Fruit fly (Drosophila melanogaster) whole organism, embryonic: ENCODE results near the gene SPR.
A peak's percentile ranks its signal among the peaks of the same experiment; 100 is the strongest.

Experiments
- Abd-B ChIP-seq: fragments of 200-800 bp; sonication (Bioruptor generic); optimal IDR thresholded peaks from 2 replicates; lab custom pipeline; 2018; ENCODE audit warnings: missing biosample characterization, mild to moderate bottlenecking, missing genetic modification characterization, moderate library complexity
- BtbVII ChIP-seq: fragments of 200-800 bp; sonication (Bioruptor generic); optimal IDR thresholded peaks from 3 replicates; lab custom pipeline; 2017; ENCODE audit warnings: missing biosample characterization, mild to moderate bottlenecking, missing genetic modification characterization
- CG1024 ChIP-seq: fragments of 200-800 bp; sonication (Bioruptor generic); IDR thresholded peaks from 2 replicates; pipeline ENCODE4 v1.3.6; 2022; ENCODE audit warnings: missing biosample characterization, missing genetic modification characterization
- CG12659 ChIP-seq: fragments of 200-800 bp; sonication (Bioruptor generic); optimal IDR thresholded peaks from 3 replicates; lab custom pipeline; 2017; ENCODE audit warnings: mild to moderate bottlenecking, missing biosample characterization, missing genetic modification reagents, missing genetic modification characterization
- CG13287 ChIP-seq: fragments of 200-800 bp; sonication (Bioruptor generic); IDR thresholded peaks from 2 replicates; pipeline ENCODE4 v1.3.6; 2022; ENCODE audit warnings: missing biosample characterization, missing genetic modification characterization; ENCODE audit not compliant: partially characterized antibody
- CG15514 ChIP-seq: fragments of 200-800 bp; sonication (Bioruptor generic); optimal IDR thresholded peaks from 3 replicates; lab custom pipeline; 2017; ENCODE audit warnings: missing biosample characterization, missing genetic modification characterization, mild to moderate bottlenecking, moderate library complexity, missing genetic modification reagents
- CG3281 ChIP-seq: fragments of 200-800 bp; sonication (Bioruptor generic); optimal IDR thresholded peaks from 3 replicates; lab custom pipeline; 2017; ENCODE audit warnings: missing biosample characterization, mild to moderate bottlenecking, missing genetic modification characterization
- CG33557 ChIP-seq: fragments of 200-800 bp; sonication (Bioruptor generic); optimal IDR thresholded peaks from 2 replicates; lab custom pipeline; 2019; ENCODE audit warnings: missing biosample characterization, mild to moderate bottlenecking, missing genetic modification characterization, moderate library complexity
- CG42726 ChIP-seq: fragments of 200-800 bp; sonication (Bioruptor generic); IDR thresholded peaks from 2 replicates; pipeline ENCODE4 v1.3.6; 2022; ENCODE audit warnings: missing biosample characterization, missing genetic modification characterization; ENCODE audit not compliant: partially characterized antibody
- CG4730 ChIP-seq: fragments of 200-800 bp; sonication (Bioruptor generic); IDR thresholded peaks from 2 replicates; pipeline ENCODE4 v1.3.6; 2022; ENCODE audit warnings: missing biosample characterization, missing genetic modification characterization
- CG6254 ChIP-seq: fragments of 200-800 bp; sonication (Bioruptor generic); optimal IDR thresholded peaks from 3 replicates; lab custom pipeline; 2017; ENCODE audit warnings: mild to moderate bottlenecking, missing biosample characterization, missing genetic modification reagents, missing genetic modification characterization
- CG6854 ChIP-seq: fragments of 200-800 bp; sonication (Bioruptor generic); optimal IDR thresholded peaks from 3 replicates; lab custom pipeline; 2017; ENCODE audit warnings: missing biosample characterization, mild to moderate bottlenecking, missing genetic modification characterization
- CG7357 ChIP-seq: fragments of 200-800 bp; sonication (Bioruptor generic); IDR thresholded peaks from 3 replicates; pipeline ENCODE4 v1.3.6; 2022; ENCODE audit warnings: missing biosample characterization, missing genetic modification characterization
- CG7839 ChIP-seq: fragments of 200-800 bp; sonication (Bioruptor generic); optimal IDR thresholded peaks from 3 replicates; lab custom pipeline; 2018; ENCODE audit warnings: missing biosample characterization, mild to moderate bottlenecking, missing genetic modification characterization, moderate library complexity
- CG9797 ChIP-seq: fragments of 200-800 bp; sonication (Bioruptor generic); optimal IDR thresholded peaks from 3 replicates; lab custom pipeline; 2018; ENCODE audit warnings: missing biosample characterization, mild to moderate bottlenecking, missing genetic modification characterization
- CG9817 ChIP-seq: fragments of 200-800 bp; sonication (Bioruptor generic); optimal IDR thresholded peaks from 2 replicates; lab custom pipeline; 2018; ENCODE audit warnings: missing biosample characterization, mild to moderate bottlenecking, missing genetic modification characterization, moderate library complexity
- CkIIα-i1 ChIP-seq: fragments of 200-800 bp; sonication (Bioruptor generic); IDR thresholded peaks from 2 replicates; pipeline ENCODE4 v1.3.6; 2022; ENCODE audit warnings: missing biosample characterization, missing genetic modification characterization
- CoRest ChIP-seq: fragments of 200-800 bp; sonication (Bioruptor generic); optimal IDR thresholded peaks from 3 replicates; lab custom pipeline; 2018; ENCODE audit warnings: missing biosample characterization, mild to moderate bottlenecking, missing genetic modification characterization, moderate library complexity
- Dbx ChIP-seq: fragments of 200-800 bp; sonication (Bioruptor generic); IDR thresholded peaks from 3 replicates; pipeline ENCODE4 v1.3.6; 2022; ENCODE audit warnings: missing biosample characterization, missing genetic modification characterization
- Dp ChIP-seq: fragments of 200-800 bp; sonication (Bioruptor generic); optimal IDR thresholded peaks from 2 replicates; lab custom pipeline; 2018; ENCODE audit warnings: missing biosample characterization, mild to moderate bottlenecking, missing genetic modification characterization, moderate library complexity
- Dref ChIP-seq: fragments of 200-800 bp; sonication (Bioruptor generic); IDR thresholded peaks from 2 replicates; pipeline ENCODE4 v1.3.6; 2022; ENCODE audit warnings: missing biosample characterization, missing genetic modification characterization
- H15 ChIP-seq: fragments of 200-800 bp; sonication (Bioruptor generic); IDR thresholded peaks from 3 replicates; pipeline ENCODE4 v1.3.6; 2022; ENCODE audit warnings: missing biosample characterization, missing genetic modification characterization
- Hmr ChIP-seq: fragments of 200-800 bp; sonication (Bioruptor generic); optimal IDR thresholded peaks from 3 replicates; lab custom pipeline; 2017; ENCODE audit warnings: mild to moderate bottlenecking, missing biosample characterization, missing genetic modification reagents, missing genetic modification characterization
- Hr3 ChIP-seq: fragments of 200-800 bp; sonication (Bioruptor generic); optimal IDR thresholded peaks from 3 replicates; lab custom pipeline; 2016; ENCODE audit warnings: missing biosample characterization, missing genetic modification characterization
- MTF-1 ChIP-seq: fragments of 200-800 bp; sonication (Bioruptor generic); optimal IDR thresholded peaks from 2 replicates; lab custom pipeline; 2018; ENCODE audit warnings: missing biosample characterization, mild to moderate bottlenecking, missing genetic modification characterization, borderline replicate concordance
- Meics ChIP-seq: fragments of 200-800 bp; sonication (Bioruptor generic); optimal IDR thresholded peaks from 2 replicates; lab custom pipeline; 2017; ENCODE audit warnings: missing biosample characterization, mild to moderate bottlenecking, missing genetic modification characterization
- Mes4 ChIP-seq: fragments of 200-800 bp; sonication (Bioruptor generic); optimal IDR thresholded peaks from 2 replicates; lab custom pipeline; 2016; ENCODE audit warnings: missing biosample characterization, missing genetic modification characterization
- NC2β ChIP-seq: fragments of 200-800 bp; sonication (Bioruptor generic); optimal IDR thresholded peaks from 2 replicates; lab custom pipeline; 2016; ENCODE audit warnings: missing biosample characterization, missing genetic modification characterization
- Ravus ChIP-seq: fragments of 200-800 bp; sonication (Bioruptor generic); IDR thresholded peaks from 2 replicates; pipeline ENCODE4 v1.3.6; 2022; ENCODE audit warnings: missing biosample characterization, missing genetic modification characterization
- Xrp1 ChIP-seq: fragments of 200-800 bp; sonication (Bioruptor generic); IDR thresholded peaks from 2 replicates; pipeline ENCODE4 v1.3.6; 2022; ENCODE audit warnings: missing biosample characterization, missing genetic modification characterization
- abd-A ChIP-seq: fragments of 200-800 bp; sonication (Bioruptor generic); optimal IDR thresholded peaks from 3 replicates; lab custom pipeline; 2019; ENCODE audit warnings: missing biosample characterization, mild to moderate bottlenecking, missing genetic modification characterization, moderate library complexity
- ap ChIP-seq: fragments of 200-800 bp; sonication (Bioruptor generic); IDR thresholded peaks from 2 replicates; pipeline ENCODE4 v1.3.6; 2022; ENCODE audit warnings: missing biosample characterization, missing genetic modification characterization
- bigmax ChIP-seq: fragments of 200-800 bp; sonication (Bioruptor generic); optimal IDR thresholded peaks from 2 replicates; lab custom pipeline; 2018; ENCODE audit warnings: missing biosample characterization, mild to moderate bottlenecking, missing genetic modification characterization
- br ChIP-seq: fragments of >200 bp; optimal IDR thresholded peaks from 2 replicates; lab custom pipeline; 2017
- chinmo ChIP-seq: fragments of 200-800 bp; sonication (Bioruptor generic); IDR thresholded peaks from 4 replicates; pipeline ENCODE4 v1.3.6; 2022; ENCODE audit warnings: missing biosample characterization, missing genetic modification characterization; ENCODE audit not compliant: partially characterized antibody
- ci ChIP-seq: fragments of 200-800 bp; sonication (Bioruptor generic); IDR thresholded peaks from 3 replicates; pipeline ENCODE4 v1.3.6; 2022; ENCODE audit warnings: missing biosample characterization, missing genetic modification characterization
- crc ChIP-seq: fragments of 200-800 bp; sonication (Bioruptor generic); optimal IDR thresholded peaks from 2 replicates; lab custom pipeline; 2016; ENCODE audit warnings: missing biosample characterization, missing genetic modification characterization
- crol ChIP-seq: fragments of 200-800 bp; sonication (Bioruptor generic); IDR thresholded peaks from 2 replicates; pipeline ENCODE4 v1.3.6; 2022; ENCODE audit warnings: missing biosample characterization, missing genetic modification characterization
- dysf ChIP-seq: fragments of 200-800 bp; sonication (Bioruptor generic); IDR thresholded peaks from 3 replicates; pipeline ENCODE4 v1.3.6; 2022; ENCODE audit warnings: missing biosample characterization, missing genetic modification characterization
- grau ChIP-seq: fragments of 200-800 bp; optimal IDR thresholded peaks from 3 replicates; lab custom pipeline; 2019; ENCODE audit warnings: missing biosample characterization, mild to moderate bottlenecking, missing genetic modification characterization, moderate library complexity
- kay ChIP-seq: fragments of 200-800 bp; sonication (Bioruptor generic); optimal IDR thresholded peaks from 2 replicates; lab custom pipeline; 2016; ENCODE audit warnings: missing biosample characterization, missing genetic modification characterization
- lab ChIP-seq: fragments of 200-800 bp; sonication (Bioruptor generic); optimal IDR thresholded peaks from 3 replicates; lab custom pipeline; 2017; ENCODE audit warnings: missing biosample characterization, missing genetic modification characterization, mild to moderate bottlenecking, moderate library complexity, missing genetic modification reagents
- lilli ChIP-seq: fragments of 200-800 bp; sonication (Bioruptor generic); optimal IDR thresholded peaks from 3 replicates; lab custom pipeline; 2016; ENCODE audit warnings: missing biosample characterization, missing genetic modification characterization
- mirr ChIP-seq: fragments of 200-800 bp; sonication (Bioruptor generic); optimal IDR thresholded peaks from 3 replicates; lab custom pipeline; 2018; ENCODE audit warnings: missing biosample characterization, mild to moderate bottlenecking, missing genetic modification characterization
- pzg ChIP-seq: fragments of 200-800 bp; sonication (Bioruptor generic); optimal IDR thresholded peaks from 3 replicates; lab custom pipeline; 2018; ENCODE audit warnings: missing biosample characterization, mild to moderate bottlenecking, missing genetic modification characterization, moderate library complexity
- sug ChIP-seq: fragments of 200-800 bp; optimal IDR thresholded peaks from 2 replicates; lab custom pipeline; 2019; ENCODE audit warnings: missing biosample characterization, mild to moderate bottlenecking, missing genetic modification characterization, moderate library complexity
- tin ChIP-seq: fragments of 200-800 bp; sonication (Bioruptor generic); optimal IDR thresholded peaks from 3 replicates; lab custom pipeline; 2016; ENCODE audit warnings: missing biosample characterization, missing genetic modification characterization
- vvl ChIP-seq: fragments of 200-800 bp; sonication (Bioruptor generic); IDR thresholded peaks from 2 replicates; pipeline ENCODE4 v1.3.6; 2022; ENCODE audit warnings: missing biosample characterization, missing genetic modification characterization
- wdn ChIP-seq: fragments of 200-800 bp; sonication (Bioruptor generic); IDR thresholded peaks from 2 replicates; pipeline ENCODE4 v1.3.6; 2022; ENCODE audit warnings: missing biosample characterization, missing genetic modification characterization
- yki ChIP-seq: fragments of >200 bp; optimal IDR thresholded peaks from 3 replicates; lab custom pipeline; 2018

Gene SPR

dm6 chrX:5428341-5429077, 17.9 kb upstream of the SPR start (continued):
- TF ChIP-seq CG7839 (tag; lab: Kevin White, UChicago) = no peak
- TF ChIP-seq CG42726 (GFP tag; lab: Robert Waterston, UW) = no peak
- TF ChIP-seq CG9817 (tag; lab: Kevin White, UChicago) = no peak
- TF ChIP-seq CG4730 (GFP tag; lab: Robert Waterston, UW) = no peak
- no peak for TF ChIP-seq BtbVII (GFP tag; lab: Kevin White, UChicago)
- peak; percentile 26 for TF ChIP-seq sug
- no peak for TF ChIP-seq ap (GFP tag; lab: Robert Waterston, UW)
- no peak for TF ChIP-seq CG6854
- TF ChIP-seq CG7357 (GFP tag; lab: Robert Waterston, UW) = no peak
- no peak for TF ChIP-seq CG33557 (GFP tag; lab: Kevin White, UChicago)
- no peak for TF ChIP-seq mirr
- no peak for TF ChIP-seq Xrp1
- TF ChIP-seq Dbx (GFP tag; lab: Robert Waterston, UW) = peak; percentile 17; the same call in 1 of the 3 replicates
- no peak for TF ChIP-seq crol
- TF ChIP-seq Ravus (GFP tag; lab: Robert Waterston, UW) = no peak
- TF ChIP-seq CkIIα-i1 (GFP tag; lab: Robert Waterston, UW) = no peak
- no peak for TF ChIP-seq NC2β
- TF ChIP-seq Meics = no peak
- no peak for TF ChIP-seq CG6254 (GFP tag; lab: Kevin White, UChicago)
- peak; percentile 13 for TF ChIP-seq Hmr
- TF ChIP-seq tin (GFP tag; lab: Kevin White, UChicago) = no peak
- peak; percentile 10 for TF ChIP-seq MTF-1
- TF ChIP-seq ci (GFP tag; lab: Robert Waterston, UW) = peak; percentile 23; the same call in 1 of the 3 replicates
- peak; percentile 49 for TF ChIP-seq CG13287
- no peak for TF ChIP-seq abd-A (tag; lab: Kevin White, UChicago)
- TF ChIP-seq Hr3 (GFP tag; lab: Kevin White, UChicago) = no peak
- no peak for TF ChIP-seq CG12659 (GFP tag; lab: Kevin White, UChicago)
- TF ChIP-seq vvl (GFP tag; lab: Robert Waterston, UW) = no peak
- TF ChIP-seq CG3281 (GFP tag; lab: Kevin White, UChicago) = no peak
- no peak for TF ChIP-seq Abd-B (GFP tag; lab: Kevin White, UChicago)
- TF ChIP-seq dysf (GFP tag; lab: Robert Waterston, UW) = no peak
- no peak for TF ChIP-seq H15 (GFP tag; lab: Robert Waterston, UW)
- TF ChIP-seq lilli = no peak
- TF ChIP-seq grau = no peak
- peak; percentile 19 for TF ChIP-seq pzg (GFP tag; lab: Kevin White, UChicago)
- TF ChIP-seq chinmo (GFP tag; lab: Robert Waterston, UW) = no peak
- TF ChIP-seq yki (lab: Kevin White, UChicago) = no peak
- no peak for TF ChIP-seq CG1024 (GFP tag; lab: Robert Waterston, UW)
- TF ChIP-seq Dref (GFP tag; lab: Robert Waterston, UW) = no peak
- TF ChIP-seq kay (GFP tag; lab: Kevin White, UChicago) = peak; percentile 31
- no peak for TF ChIP-seq CoRest (tag; lab: Kevin White, UChicago)
- TF ChIP-seq lab (GFP tag; lab: Kevin White, UChicago) = peak; percentile 13
- no peak for TF ChIP-seq crc (GFP tag; lab: Kevin White, UChicago)
- peak; percentile 23 for TF ChIP-seq CG15514 (GFP tag; lab: Kevin White, UChicago)
- no peak for TF ChIP-seq CG9797
- no peak for TF ChIP-seq bigmax (GFP tag; lab: Kevin White, UChicago)
- TF ChIP-seq wdn (GFP tag; lab: Robert Waterston, UW) = no peak
- TF ChIP-seq Mes4 (GFP tag; lab: Kevin White, UChicago) = no peak
- no peak for TF ChIP-seq br (lab: Kevin White, UChicago)
- TF ChIP-seq Dp (GFP tag; lab: Kevin White, UChicago) = peak; percentile 2
